Worm (Caenorhabditis elegans) whole organism, young adult: ENCODE results near the gene mat-2.
A peak's percentile ranks its signal among the peaks of the same experiment; 100 is the strongest.

Experiments used
- D2030.7 ChIP-seq: fragments of 200-800 bp; sonication (Bioruptor generic); IDR thresholded peaks from 2 replicates; pipeline ENCODE4 v1.3.6; 2022; ENCODE audit warnings: missing genetic modification reagents, missing genetic modification characterization, missing compliant biosample characterization
- F23B12.7 ChIP-seq: sonication (generic microtip); optimal IDR thresholded peaks from 2 replicates; lab custom pipeline; 2017; ENCODE audit warnings: missing genetic modification characterization, mild to moderate bottlenecking, missing compliant biosample characterization, antibody characterized with exemption, moderate library complexity; ENCODE audit not compliant: insufficient read depth
- F49E8.2 ChIP-seq: sonication (generic microtip); optimal IDR thresholded peaks from 3 replicates; lab custom pipeline; 2017; ENCODE audit warnings: missing genetic modification characterization, mild to moderate bottlenecking, missing compliant biosample characterization, antibody characterized with exemption, moderate library complexity; ENCODE audit not compliant: insufficient read depth
- K12H6.12 ChIP-seq: fragments of 200-800 bp; sonication (Bioruptor generic); optimal IDR thresholded peaks from 2 replicates; lab custom pipeline; 2018; ENCODE audit warnings: mild to moderate bottlenecking, missing genetic modification characterization, missing compliant biosample characterization
- Y56A3A.18 ChIP-seq: fragments of 200-800 bp; sonication (Bioruptor generic); IDR thresholded peaks from 2 replicates; pipeline ENCODE4 v1.3.6; 2022; ENCODE audit warnings: missing genetic modification reagents, missing genetic modification characterization, missing compliant biosample characterization
- Y79H2A.3 ChIP-seq: fragments of 200-800 bp; sonication (Bioruptor generic); conservative IDR thresholded peaks from 2 replicates; pipeline ENCODE4 v1.3.6; 2022; ENCODE audit warnings: missing genetic modification reagents, missing genetic modification characterization, missing compliant biosample characterization
- attf-3 ChIP-seq: fragments of 200-800 bp; sonication (Bioruptor generic); conservative IDR thresholded peaks from 2 replicates; pipeline ENCODE4 v1.3.6; 2022; ENCODE audit warnings: missing genetic modification reagents, missing genetic modification characterization, missing compliant biosample characterization
- attf-5 ChIP-seq: fragments of 200-800 bp; sonication (Bioruptor generic); optimal IDR thresholded peaks from 2 replicates; lab custom pipeline; 2018; ENCODE audit warnings: mild to moderate bottlenecking, missing genetic modification characterization, missing compliant biosample characterization
- cebp-1 ChIP-seq, 2 experiments: fragments of 200-800 bp in 1 of 2; sonication (Bioruptor generic) in 1 of 2; sonication (generic microtip) in 1 of 2; IDR thresholded peaks in 1 of 2; optimal IDR thresholded peaks in 1 of 2; 2 replicates each; pipeline versions ENCODE4 v1.3.6 to Lab custom; 2017 to 2022; ENCODE audit warnings: missing compliant biosample characterization in 2 of 2, missing genetic modification characterization in 2 of 2, mild to moderate bottlenecking in 1 of 2, missing genetic modification reagents in 1 of 2, moderate library complexity in 1 of 2
- ceh-27 ChIP-seq: fragments of 200-800 bp; sonication (Bioruptor generic); optimal IDR thresholded peaks from 2 replicates; lab custom pipeline; 2018; ENCODE audit warnings: mild to moderate bottlenecking, missing genetic modification characterization, moderate library complexity, missing compliant biosample characterization
- ceh-91 ChIP-seq: fragments of 200-800 bp; sonication (Bioruptor generic); IDR thresholded peaks from 2 replicates; pipeline ENCODE4 v1.3.6; 2022; ENCODE audit warnings: missing genetic modification reagents, missing genetic modification characterization, missing compliant biosample characterization
- dox-1 ChIP-seq: fragments of 200-800 bp; sonication (Bioruptor generic); IDR thresholded peaks from 2 replicates; pipeline ENCODE4 v1.3.6; 2022; ENCODE audit warnings: missing genetic modification reagents, missing genetic modification characterization, missing compliant biosample characterization
- dpff-1 ChIP-seq: sonication (generic microtip); optimal IDR thresholded peaks from 2 replicates; lab custom pipeline; 2017; ENCODE audit warnings: mild to moderate bottlenecking, missing genetic modification characterization, missing compliant biosample characterization
- hlh-12 ChIP-seq: sonication (generic microtip); optimal IDR thresholded peaks from 2 replicates; lab custom pipeline; 2016; ENCODE audit warnings: missing genetic modification characterization, missing compliant biosample characterization
- hlh-26 ChIP-seq: fragments of 200-800 bp; sonication (Bioruptor generic); conservative IDR thresholded peaks from 2 replicates; pipeline ENCODE4 v1.3.6; 2022; ENCODE audit warnings: missing genetic modification reagents, missing genetic modification characterization, missing compliant biosample characterization
- hmg-1.2 ChIP-seq: fragments of 200-800 bp; sonication (Bioruptor generic); IDR thresholded peaks from 2 replicates; pipeline ENCODE4 v1.3.6; 2022; ENCODE audit warnings: missing genetic modification reagents, missing genetic modification characterization, missing compliant biosample characterization
- hrde-1 ChIP-seq: sonication (generic microtip); optimal IDR thresholded peaks from 2 replicates; lab custom pipeline; 2016; ENCODE audit warnings: missing genetic modification characterization, mild to moderate bottlenecking, missing compliant biosample characterization, moderate library complexity, missing genotype, missing genetic modification reagents, borderline replicate concordance
- lin-26 ChIP-seq: fragments of 200-800 bp; sonication (Bioruptor generic); IDR thresholded peaks from 2 replicates; pipeline ENCODE4 v1.3.6; 2022; ENCODE audit warnings: missing genetic modification reagents, missing genetic modification characterization, missing compliant biosample characterization
- lin-35 ChIP-seq, 3 experiments: fragments of 150-350 bp in 2 of 3; sonication (generic microtip) in 1 of 3; optimal IDR thresholded peaks; 2 replicates each; lab custom pipeline; 2014 to 2018; ENCODE audit warnings: missing biosample characterization in 3 of 3, missing genetic modification characterization in 3 of 3, missing genetic modification reagents in 3 of 3
- lsl-1 ChIP-seq: fragments of 200-800 bp; sonication (Bioruptor generic); optimal IDR thresholded peaks from 2 replicates; lab custom pipeline; 2018; ENCODE audit warnings: mild to moderate bottlenecking, missing genetic modification characterization, moderate library complexity, missing compliant biosample characterization
- madf-8 ChIP-seq: fragments of 200-800 bp; sonication (Bioruptor generic); conservative IDR thresholded peaks from 2 replicates; pipeline ENCODE4 v1.3.6; 2022; ENCODE audit warnings: missing genetic modification reagents, missing genetic modification characterization, missing compliant biosample characterization
- mcd-1 ChIP-seq: fragments of 200-800 bp; sonication (Bioruptor generic); IDR thresholded peaks from 2 replicates; pipeline ENCODE4 v1.3.6; 2022; ENCODE audit warnings: missing genetic modification reagents, missing genetic modification characterization, missing compliant biosample characterization
- mel-28 ChIP-seq: sonication (generic microtip); optimal IDR thresholded peaks from 2 replicates; lab custom pipeline; 2016; ENCODE audit warnings: borderline replicate concordance, mild to moderate bottlenecking, missing genetic modification characterization, missing compliant biosample characterization
- nfyb-1 ChIP-seq: fragments of 200-800 bp; sonication (Bioruptor generic); IDR thresholded peaks from 2 replicates; pipeline ENCODE4 v1.3.6; 2022; ENCODE audit warnings: missing genetic modification reagents, missing genetic modification characterization, missing compliant biosample characterization
- nhr-80 ChIP-seq: sonication (generic microtip); optimal IDR thresholded peaks from 2 replicates; lab custom pipeline; 2016; ENCODE audit warnings: missing genetic modification characterization, missing compliant biosample characterization
- pha-4 ChIP-seq: fragments of 150-350 bp; sonication (generic microtip); optimal IDR thresholded peaks from 2 replicates; lab custom pipeline; 2014; ENCODE audit warnings: missing biosample characterization, missing genetic modification reagents, missing genetic modification characterization
- rpc-1 ChIP-seq, 2 experiments: fragments of 150-350 bp in 1 of 2; sonication (generic microtip) in 1 of 2; optimal IDR thresholded peaks; 2 replicates each; lab custom pipeline; 2014 to 2018; ENCODE audit warnings: missing biosample characterization in 1 of 2, missing genetic modification characterization in 1 of 2, missing genetic modification reagents in 1 of 2, missing genotype in 1 of 2
- snpc-1.1 ChIP-seq: sonication (generic microtip); optimal IDR thresholded peaks from 2 replicates; lab custom pipeline; 2017; ENCODE audit warnings: missing genetic modification characterization, mild to moderate bottlenecking, missing compliant biosample characterization, antibody characterized with exemption, moderate library complexity, missing genotype, missing genetic modification reagents; ENCODE audit not compliant: insufficient read depth
- snpc-4 ChIP-seq, 5 experiments: fragments of 150-350 bp in 1 of 5; sonication (generic microtip) in 4 of 5; optimal IDR thresholded peaks; 2 replicates each; lab custom pipeline; 2014 to 2018; ENCODE audit warnings: missing genetic modification characterization in 5 of 5, missing biosample characterization in 3 of 5, antibody characterized with exemption in 2 of 5, mild to moderate bottlenecking in 2 of 5, missing compliant biosample characterization in 2 of 5, missing genotype in 2 of 5, moderate library complexity in 2 of 5, missing genetic modification reagents in 1 of 5
- sptf-2 ChIP-seq: fragments of 200-800 bp; sonication (Bioruptor generic); optimal IDR thresholded peaks from 2 replicates; lab custom pipeline; 2018; ENCODE audit warnings: mild to moderate bottlenecking, missing genetic modification characterization, missing compliant biosample characterization
- zfh-2 ChIP-seq: fragments of 200-800 bp; sonication (Bioruptor generic); conservative IDR thresholded peaks from 2 replicates; pipeline ENCODE4 v1.3.6; 2022; ENCODE audit warnings: missing genetic modification reagents, missing genetic modification characterization, missing compliant biosample characterization
- ztf-28 ChIP-seq: fragments of 200-800 bp; sonication (Bioruptor generic); IDR thresholded peaks from 2 replicates; pipeline ENCODE4 v1.3.6; 2022; ENCODE audit warnings: missing genetic modification reagents, missing genetic modification characterization, missing compliant biosample characterization
- ztf-6 ChIP-seq: fragments of 200-800 bp; sonication (Bioruptor generic); IDR thresholded peaks from 2 replicates; pipeline ENCODE4 v1.3.6; 2022; ENCODE audit warnings: missing genetic modification reagents, missing genetic modification characterization, missing compliant biosample characterization

The mat-2 gene

DNA sequence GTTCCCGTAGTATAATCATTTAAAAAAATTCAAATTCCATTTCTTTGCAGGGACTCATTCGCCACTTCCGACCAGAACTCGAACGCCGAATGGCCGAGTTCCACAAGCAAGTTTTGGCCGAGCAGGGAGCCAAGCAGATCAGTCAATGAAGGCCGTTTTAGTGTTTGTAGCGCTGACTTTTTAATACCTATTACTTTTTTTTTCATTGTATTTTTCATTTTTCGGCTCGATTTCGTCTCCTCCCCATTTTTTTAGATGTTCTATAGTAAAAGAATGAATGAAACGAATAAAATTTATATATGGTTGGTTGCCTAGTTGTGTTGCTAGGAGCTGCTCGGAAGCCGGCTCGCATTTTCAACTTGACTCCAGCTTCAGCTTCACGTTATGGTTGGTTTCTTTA lies 12.7 kb upstream of the mat-2 start, which contains the start of gene C09H10.4:
C09H10.4 (plus strand) TSS at position 301 of the 400 bp plus-strand sequence.
- TF ChIP-seq Y56A3A.18 (GFP tag; lab: Robert Waterston, UW) (no peak), D2030.7 (GFP tag; lab: Robert Waterston, UW) (no peak), Y79H2A.3 (GFP tag; lab: Robert Waterston, UW) (peak; percentile 54; the same call in 1 of the 2 replicates), rpc-1 (optimal IDR thresholded peaks at IDR 0.05; lab: Kevin White, UChicago) (no peak), rpc-1 (tag; optimal IDR thresholded peaks at IDR 0.05; lab: Kevin White, UChicago) (no peak), pha-4 (tag; lab: Kevin White, UChicago) (no peak), hlh-26 (no peak), F49E8.2 (no peak), hrde-1 (tag; lab: Kevin White, UChicago) (no peak), ceh-91 (no peak)

DNA sequence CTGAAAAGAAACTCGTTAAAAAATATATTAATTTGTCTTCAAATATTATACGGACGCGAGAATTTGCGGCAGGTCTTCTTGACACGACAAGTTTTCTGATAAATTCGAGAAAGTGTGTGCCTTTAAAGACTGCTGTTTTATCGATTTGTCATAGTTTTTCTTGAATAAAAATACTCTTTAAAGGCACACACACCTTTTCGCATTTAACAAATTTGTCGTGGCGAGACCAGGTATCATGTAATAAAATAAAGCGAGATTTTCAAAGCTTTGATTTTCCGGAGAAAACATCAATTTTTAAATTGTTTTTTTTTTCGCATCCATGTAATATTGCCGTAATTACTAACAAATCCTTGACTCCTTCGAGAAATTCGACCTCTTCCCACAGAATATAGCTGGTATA lies 11.3 kb upstream of the mat-2 start:
- TF ChIP-seq hlh-12 (no peak), dpff-1 (tag; lab: Kevin White, UChicago) (no peak), ztf-28 (no peak), nfyb-1 (no peak), ztf-6 (GFP tag; lab: Robert Waterston, UW) (no peak), snpc-4 (GFP tag; optimal IDR thresholded peaks at IDR 0.05; lab: Kevin White, UChicago) (no peak), snpc-4 (tag; optimal IDR thresholded peaks at IDR 0.05; lab: Kevin White, UChicago) (no peak), lin-26 (GFP tag; lab: Robert Waterston, UW) (no peak), attf-3 (GFP tag; lab: Robert Waterston, UW) (no peak), attf-5 (GFP tag; lab: Kevin White, UChicago) (no peak)

DNA sequence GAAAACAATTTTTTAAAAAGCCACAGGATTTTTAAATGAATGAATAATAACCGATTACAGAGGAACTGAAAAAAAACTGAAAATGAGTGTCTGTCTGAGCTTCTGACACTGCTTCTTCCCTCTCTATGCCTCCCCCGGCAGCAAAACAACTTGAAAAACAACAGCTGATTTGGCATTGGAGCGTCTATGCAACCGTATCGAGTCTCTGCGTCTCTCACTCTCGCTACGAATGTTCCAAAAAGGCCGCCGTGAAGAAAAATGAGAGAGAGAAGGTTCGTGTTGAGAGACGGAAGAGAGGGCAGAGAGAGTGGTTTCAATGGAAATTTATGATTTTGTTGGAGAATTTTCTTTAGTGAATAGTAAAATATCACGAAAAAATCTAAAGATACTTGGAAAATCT lies 9.5 kb upstream of the mat-2 start:
- TF ChIP-seq lsl-1 (GFP tag; lab: Kevin White, UChicago) (no peak), dox-1 (GFP tag; lab: Robert Waterston, UW) (peak; percentile 59; the same call in 1 of the 2 replicates), hmg-1.2 (GFP tag; lab: Robert Waterston, UW) (peak; percentile 61; the same call in 1 of the 2 replicates), nhr-80 (tag; lab: Kevin White, UChicago) (peak; percentile 68), sptf-2 (no peak), mcd-1 (GFP tag; lab: Robert Waterston, UW) (peak; percentile 77), ceh-27 (GFP tag; lab: Kevin White, UChicago) (peak; percentile 52), attf-3 (GFP tag; lab: Robert Waterston, UW) (peak; percentile 51; the same call in 1 of the 2 replicates), snpc-4 (GFP tag; optimal IDR thresholded peaks at IDR 0.05; lab: Kevin White, UChicago) (no peak), snpc-4 (tag; optimal IDR thresholded peaks at IDR 0.05; lab: Kevin White, UChicago) (peak in 1 of 4 experiments; percentile 1), lin-35 (GFP tag; optimal IDR thresholded peaks at IDR 0.05; lab: Kevin White, UChicago) (peak in 1 of 3 experiments; percentile 59), mel-28 (tag; lab: Kevin White, UChicago) (no peak), attf-5 (GFP tag; lab: Kevin White, UChicago) (peak; percentile 90), zfh-2 (GFP tag; lab: Robert Waterston, UW) (peak; percentile 60), snpc-1.1 (no peak), madf-8 (no peak), cebp-1 (GFP tag; IDR thresholded peaks at IDR 0.05; lab: Robert Waterston, UW) (no peak), cebp-1 (tag; optimal IDR thresholded peaks at IDR 0.05; lab: Kevin White, UChicago) (peak; percentile 47), K12H6.12 (tag; lab: Kevin White, UChicago) (peak; percentile 44), F23B12.7 (tag; lab: Kevin White, UChicago) (peak; percentile 26)
